Worm (Caenorhabditis elegans) whole organism, young adult: ENCODE measurements around the gene srh-99.

Experiments
- B0261.1 ChIP-seq: sonication (generic microtip); optimal IDR thresholded peaks from 2 replicates; lab custom pipeline; 2016; ENCODE audit warnings: mild to moderate bottlenecking, missing genetic modification characterization, moderate library complexity, missing compliant biosample characterization
- C06A6.2 ChIP-seq: fragments of 200-800 bp; sonication (Bioruptor generic); conservative IDR thresholded peaks from 2 replicates; pipeline ENCODE4 v1.3.6; 2022; ENCODE audit warnings: missing genetic modification characterization, missing compliant biosample characterization
- F10E7.11 ChIP-seq: sonication (generic microtip); optimal IDR thresholded peaks from 2 replicates; lab custom pipeline; 2017; ENCODE audit warnings: mild to moderate bottlenecking, missing genetic modification characterization, moderate library complexity, missing compliant biosample characterization
- F33H1.4 ChIP-seq: fragments of 200-800 bp; sonication (Bioruptor generic); IDR thresholded peaks from 2 replicates; pipeline ENCODE4 v1.3.6; 2022; ENCODE audit warnings: missing genetic modification reagents, missing genetic modification characterization, missing compliant biosample characterization
- F49E8.2 ChIP-seq: sonication (generic microtip); optimal IDR thresholded peaks from 3 replicates; lab custom pipeline; 2017; ENCODE audit warnings: missing genetic modification characterization, mild to moderate bottlenecking, missing compliant biosample characterization, antibody characterized with exemption, moderate library complexity; ENCODE audit not compliant: insufficient read depth
- F55B11.4 ChIP-seq: sonication (generic microtip); optimal IDR thresholded peaks from 2 replicates; lab custom pipeline; 2016; ENCODE audit warnings: missing compliant biosample characterization, missing genetic modification characterization, borderline replicate concordance; ENCODE audit not compliant: insufficient read depth
- F57A8.1 ChIP-seq: fragments of 200-800 bp; sonication (Bioruptor generic); optimal IDR thresholded peaks from 2 replicates; lab custom pipeline; 2018; ENCODE audit warnings: mild to moderate bottlenecking, missing genetic modification characterization, moderate library complexity, missing compliant biosample characterization
- F57C9.4 ChIP-seq: sonication (generic microtip); optimal IDR thresholded peaks from 2 replicates; lab custom pipeline; 2017; ENCODE audit warnings: mild to moderate bottlenecking, missing genetic modification characterization, missing compliant biosample characterization
- K11D2.4 ChIP-seq: fragments of 200-800 bp; sonication (Bioruptor generic); IDR thresholded peaks from 2 replicates; pipeline ENCODE4 v1.3.6; 2022; ENCODE audit warnings: missing genetic modification reagents, missing genetic modification characterization, missing compliant biosample characterization
- Y53F4B.3 ChIP-seq: fragments of 200-800 bp; sonication (Bioruptor generic); IDR thresholded peaks from 2 replicates; pipeline ENCODE4 v1.3.6; 2022; ENCODE audit warnings: missing genetic modification reagents, missing genetic modification characterization, missing compliant biosample characterization
- Y53G8AR.9 ChIP-seq: fragments of 200-800 bp; sonication (Bioruptor generic); conservative IDR thresholded peaks from 2 replicates; pipeline ENCODE4 v1.3.6; 2022; ENCODE audit warnings: missing genetic modification reagents, missing genetic modification characterization, missing compliant biosample characterization
- Y67H2A.10 ChIP-seq: fragments of 200-800 bp; sonication (Bioruptor generic); conservative IDR thresholded peaks from 2 replicates; pipeline ENCODE4 v1.3.6; 2022; ENCODE audit warnings: missing genetic modification reagents, missing genetic modification characterization, missing compliant biosample characterization
- ZK185.1 ChIP-seq: sonication (generic microtip); optimal IDR thresholded peaks from 2 replicates; lab custom pipeline; 2016; ENCODE audit warnings: mild to moderate bottlenecking, missing genetic modification characterization, missing compliant biosample characterization; ENCODE audit not compliant: poor library complexity, severe bottlenecking
- aptf-2 ChIP-seq: fragments of 200-800 bp; sonication (Bioruptor generic); conservative IDR thresholded peaks from 2 replicates; pipeline ENCODE4 v1.3.6; 2022; ENCODE audit warnings: missing genetic modification reagents, missing genetic modification characterization, missing compliant biosample characterization
- attf-3 ChIP-seq: fragments of 200-800 bp; sonication (Bioruptor generic); conservative IDR thresholded peaks from 2 replicates; pipeline ENCODE4 v1.3.6; 2022; ENCODE audit warnings: missing genetic modification reagents, missing genetic modification characterization, missing compliant biosample characterization
- attf-5 ChIP-seq: fragments of 200-800 bp; sonication (Bioruptor generic); optimal IDR thresholded peaks from 2 replicates; lab custom pipeline; 2018; ENCODE audit warnings: mild to moderate bottlenecking, missing genetic modification characterization, missing compliant biosample characterization
- ceh-100 ChIP-seq: fragments of 200-800 bp; sonication (Bioruptor generic); IDR thresholded peaks from 2 replicates; pipeline ENCODE4 v1.3.6; 2022; ENCODE audit warnings: missing genetic modification reagents, missing genetic modification characterization, missing compliant biosample characterization
- ceh-27 ChIP-seq: fragments of 200-800 bp; sonication (Bioruptor generic); optimal IDR thresholded peaks from 2 replicates; lab custom pipeline; 2018; ENCODE audit warnings: mild to moderate bottlenecking, missing genetic modification characterization, moderate library complexity, missing compliant biosample characterization
- ceh-58 ChIP-seq: fragments of 200-800 bp; sonication (Bioruptor generic); IDR thresholded peaks from 2 replicates; pipeline ENCODE4 v1.3.6; 2022; ENCODE audit warnings: missing genetic modification characterization, missing compliant biosample characterization
- die-1 ChIP-seq: sonication (generic microtip); optimal IDR thresholded peaks from 2 replicates; lab custom pipeline; 2016; ENCODE audit warnings: missing genotype, mild to moderate bottlenecking, missing genetic modification characterization, missing compliant biosample characterization
- dpl-1 ChIP-seq: fragments of 150-350 bp; optimal IDR thresholded peaks from 2 replicates; lab custom pipeline; 2014; ENCODE audit warnings: missing biosample characterization, missing genetic modification reagents, missing genetic modification characterization
- egl-18 ChIP-seq: fragments of 200-800 bp; sonication (Bioruptor generic); IDR thresholded peaks from 2 replicates; pipeline ENCODE4 v1.3.6; 2022; ENCODE audit warnings: missing genetic modification reagents, missing genetic modification characterization, missing compliant biosample characterization
- ekl-4 ChIP-seq: fragments of 200-800 bp; sonication (Bioruptor generic); IDR thresholded peaks from 2 replicates; pipeline ENCODE4 v1.3.6; 2022; ENCODE audit warnings: missing genetic modification reagents, missing genetic modification characterization, missing compliant biosample characterization
- gei-17 ChIP-seq: fragments of 200-800 bp; sonication (Bioruptor generic); optimal IDR thresholded peaks from 2 replicates; lab custom pipeline; 2018; ENCODE audit warnings: mild to moderate bottlenecking, missing genetic modification characterization, missing compliant biosample characterization
- hlh-26 ChIP-seq: fragments of 200-800 bp; sonication (Bioruptor generic); conservative IDR thresholded peaks from 2 replicates; pipeline ENCODE4 v1.3.6; 2022; ENCODE audit warnings: missing genetic modification reagents, missing genetic modification characterization, missing compliant biosample characterization
- hmg-1.2 ChIP-seq: fragments of 200-800 bp; sonication (Bioruptor generic); IDR thresholded peaks from 2 replicates; pipeline ENCODE4 v1.3.6; 2022; ENCODE audit warnings: missing genetic modification reagents, missing genetic modification characterization, missing compliant biosample characterization
- lag-1 ChIP-seq: fragments of 200-800 bp; sonication (Bioruptor generic); IDR thresholded peaks from 2 replicates; pipeline ENCODE4 v1.3.6; 2022; ENCODE audit warnings: missing genetic modification reagents, missing genetic modification characterization, missing compliant biosample characterization
- let-607 ChIP-seq, 2 experiments: fragments of 200-800 bp in 1 of 2; sonication (Bioruptor generic) in 1 of 2; sonication (generic microtip) in 1 of 2; optimal IDR thresholded peaks; 2 replicates each; lab custom pipeline; 2016 to 2018; ENCODE audit warnings: mild to moderate bottlenecking in 2 of 2, missing compliant biosample characterization in 2 of 2, missing genetic modification characterization in 2 of 2, moderate library complexity in 2 of 2, missing genotype in 1 of 2
- lin-35 ChIP-seq, 3 experiments: fragments of 150-350 bp in 2 of 3; sonication (generic microtip) in 1 of 3; optimal IDR thresholded peaks; 2 replicates each; lab custom pipeline; 2014 to 2018; ENCODE audit warnings: missing biosample characterization in 3 of 3, missing genetic modification characterization in 3 of 3, missing genetic modification reagents in 3 of 3
- lin-40 ChIP-seq: sonication (generic microtip); optimal IDR thresholded peaks from 2 replicates; lab custom pipeline; 2016; ENCODE audit warnings: missing genetic modification characterization, mild to moderate bottlenecking, missing compliant biosample characterization, missing genotype, missing genetic modification reagents
- lin-54 ChIP-seq: fragments of 200-800 bp; sonication (Bioruptor generic); optimal IDR thresholded peaks from 2 replicates; lab custom pipeline; 2018; ENCODE audit warnings: mild to moderate bottlenecking, missing genetic modification characterization, missing compliant biosample characterization
- madf-3 ChIP-seq: fragments of 200-800 bp; sonication (Bioruptor generic); IDR thresholded peaks from 2 replicates; pipeline ENCODE4 v1.3.6; 2022; ENCODE audit warnings: missing genetic modification reagents, missing genetic modification characterization, missing compliant biosample characterization
- madf-6 ChIP-seq: fragments of 200-800 bp; sonication (Bioruptor generic); IDR thresholded peaks from 2 replicates; pipeline ENCODE4 v1.3.6; 2022; ENCODE audit warnings: missing genetic modification reagents, missing genetic modification characterization, missing compliant biosample characterization
- madf-8 ChIP-seq: fragments of 200-800 bp; sonication (Bioruptor generic); conservative IDR thresholded peaks from 2 replicates; pipeline ENCODE4 v1.3.6; 2022; ENCODE audit warnings: missing genetic modification reagents, missing genetic modification characterization, missing compliant biosample characterization
- nhr-179 ChIP-seq: sonication (generic microtip); optimal IDR thresholded peaks from 2 replicates; lab custom pipeline; 2016; ENCODE audit warnings: mild to moderate bottlenecking, missing genetic modification characterization, missing compliant biosample characterization
- snpc-3.4 ChIP-seq: sonication (generic microtip); optimal IDR thresholded peaks from 2 replicates; lab custom pipeline; 2017; ENCODE audit warnings: missing genetic modification characterization, mild to moderate bottlenecking, missing compliant biosample characterization, antibody characterized with exemption, moderate library complexity, missing genotype, missing genetic modification reagents
- sptf-2 ChIP-seq: fragments of 200-800 bp; sonication (Bioruptor generic); optimal IDR thresholded peaks from 2 replicates; lab custom pipeline; 2018; ENCODE audit warnings: mild to moderate bottlenecking, missing genetic modification characterization, missing compliant biosample characterization
- tbp1 ChIP-seq: fragments of 200-800 bp; sonication (Bioruptor generic); optimal IDR thresholded peaks from 2 replicates; lab custom pipeline; 2018; ENCODE audit warnings: mild to moderate bottlenecking, missing genetic modification characterization, missing compliant biosample characterization
- unc-62 ChIP-seq: fragments of 150-350 bp; optimal IDR thresholded peaks from 2 replicates; lab custom pipeline; 2014; ENCODE audit warnings: missing biosample characterization, missing genetic modification reagents, missing genetic modification characterization
- xnd-1 ChIP-seq: sonication (generic microtip); optimal IDR thresholded peaks from 2 replicates; lab custom pipeline; 2016; ENCODE audit warnings: missing genotype, missing genetic modification reagents, missing genetic modification characterization, missing compliant biosample characterization
- zfh-2 ChIP-seq: fragments of 200-800 bp; sonication (Bioruptor generic); conservative IDR thresholded peaks from 2 replicates; pipeline ENCODE4 v1.3.6; 2022; ENCODE audit warnings: missing genetic modification reagents, missing genetic modification characterization, missing compliant biosample characterization
- zim-3 ChIP-seq: sonication (generic microtip); optimal IDR thresholded peaks from 2 replicates; lab custom pipeline; 2017; ENCODE audit warnings: mild to moderate bottlenecking, missing genetic modification characterization, moderate library complexity, missing compliant biosample characterization
- ztf-18 ChIP-seq: sonication (generic microtip); optimal IDR thresholded peaks from 2 replicates; lab custom pipeline; 2016; ENCODE audit warnings: missing genotype, mild to moderate bottlenecking, missing genetic modification characterization, missing compliant biosample characterization
- ztf-26 ChIP-seq: sonication (generic microtip); optimal IDR thresholded peaks from 2 replicates; lab custom pipeline; 2017; ENCODE audit warnings: missing genetic modification characterization, missing compliant biosample characterization
- ztf-28 ChIP-seq: fragments of 200-800 bp; sonication (Bioruptor generic); IDR thresholded peaks from 2 replicates; pipeline ENCODE4 v1.3.6; 2022; ENCODE audit warnings: missing genetic modification reagents, missing genetic modification characterization, missing compliant biosample characterization
- ztf-3 ChIP-seq: fragments of 200-800 bp; sonication (Bioruptor generic); optimal IDR thresholded peaks from 2 replicates; lab custom pipeline; 2018; ENCODE audit warnings: mild to moderate bottlenecking, missing genetic modification characterization, missing compliant biosample characterization

Gene srh-99

DNA sequence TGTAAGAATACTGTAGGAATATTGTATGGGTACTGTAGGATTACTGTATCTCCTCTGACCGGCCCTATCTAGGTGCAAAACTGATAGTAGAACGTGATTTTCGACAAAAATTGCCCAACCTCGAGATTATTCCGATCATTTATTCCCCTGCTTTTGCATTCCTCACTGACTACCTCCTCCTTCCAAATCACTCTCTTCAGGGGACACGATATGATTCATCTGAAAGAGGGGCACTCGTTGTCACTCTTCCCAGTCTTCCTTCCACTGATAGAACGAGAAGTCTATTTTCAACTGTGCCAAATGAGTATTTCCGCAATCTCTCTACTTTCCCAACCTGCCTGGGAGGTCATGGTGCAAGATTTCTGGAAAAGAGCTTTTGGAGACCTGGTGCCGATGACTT lies 23.3 kb upstream of the srh-99 start, which contains the start of gene F12E12.2:
TSS of gene F12E12.2 (plus strand) at position 301 of the 400 bp plus-strand sequence.
- TF ChIP-seq ztf-18 (tag; lab: Kevin White, UChicago) (no peak), F57A8.1 (GFP tag; lab: Kevin White, UChicago) (no peak), zfh-2 (GFP tag; lab: Robert Waterston, UW) (no peak), B0261.1 (no peak), attf-5 (GFP tag; lab: Kevin White, UChicago) (no peak), lag-1 (no peak), ztf-28 (GFP tag; lab: Robert Waterston, UW) (no peak), Y53G8AR.9 (no peak), ceh-27 (GFP tag; lab: Kevin White, UChicago) (no peak), aptf-2 (GFP tag; lab: Robert Waterston, UW) (no peak), F49E8.2 (tag; lab: Kevin White, UChicago) (no peak), ztf-3 (GFP tag; lab: Kevin White, UChicago) (no peak), egl-18 (GFP tag; lab: Robert Waterston, UW) (no peak), dpl-1 (GFP tag; lab: Kevin White, UChicago) (no peak), F57C9.4 (tag; lab: Kevin White, UChicago) (no peak), hlh-26 (GFP tag; lab: Robert Waterston, UW) (no peak), ceh-100 (no peak), F10E7.11 (tag; lab: Kevin White, UChicago) (no peak)

DNA sequence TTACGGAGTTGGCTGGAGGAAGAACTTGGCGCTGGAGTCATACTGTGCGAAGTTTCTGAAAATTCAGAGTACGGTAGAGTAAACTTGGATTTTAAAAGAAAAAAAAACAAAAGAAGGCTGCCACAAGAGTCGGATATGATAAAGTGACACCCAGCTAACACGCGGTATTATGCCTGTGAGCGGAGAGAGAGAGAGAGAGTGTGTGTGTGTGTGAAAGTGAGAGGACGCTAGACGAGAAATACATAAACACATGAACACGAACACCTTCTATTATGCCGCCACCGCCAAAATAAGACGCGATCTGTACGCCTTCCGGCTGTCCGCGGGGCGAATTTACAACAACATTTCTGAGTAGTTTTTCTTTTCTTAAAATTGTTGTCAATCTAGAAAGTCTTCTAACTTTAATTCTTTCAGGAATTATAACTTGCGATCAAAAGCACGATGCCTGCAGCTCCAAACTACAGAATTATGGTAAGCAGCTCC lies 20.6 kb upstream of the srh-99 start, which contains the start of gene F12E12.6:
TSS of gene F12E12.6 (minus strand) at position 51 of the 483 bp plus-strand sequence.
- no peak for TF ChIP-seq C06A6.2 (GFP tag; lab: Robert Waterston, UW)
- TF ChIP-seq ekl-4 (GFP tag; lab: Robert Waterston, UW), result no peak
- TF ChIP-seq die-1, result no peak
- TF ChIP-seq Y67H2A.10, result no peak
- TF ChIP-seq F10E7.11 (tag; lab: Kevin White, UChicago), result no peak
- TF ChIP-seq unc-62 (GFP tag; lab: Kevin White, UChicago), result no peak
- no peak for TF ChIP-seq lin-40 (tag; lab: Kevin White, UChicago)
- TF ChIP-seq tbp1 (GFP tag; lab: Kevin White, UChicago), result no peak
- TF ChIP-seq hmg-1.2 (GFP tag; lab: Robert Waterston, UW), result peak; percentile 33; the same call in 1 of the 2 replicates
- TF ChIP-seq zim-3 (tag; lab: Kevin White, UChicago), result no peak
- TF ChIP-seq dpl-1 (GFP tag; lab: Kevin White, UChicago), result peak; percentile 7
- no peak for TF ChIP-seq ZK185.1 (tag; lab: Kevin White, UChicago)
- TF ChIP-seq xnd-1 (tag; lab: Kevin White, UChicago), result no peak
- no peak for TF ChIP-seq F55B11.4 (tag; lab: Kevin White, UChicago)
- TF ChIP-seq madf-6 (GFP tag; lab: Robert Waterston, UW), result peak; percentile 58
- no peak for TF ChIP-seq lin-35 (GFP tag; optimal IDR thresholded peaks at IDR 0.05; lab: Kevin White, UChicago)
- TF ChIP-seq gei-17 (GFP tag; lab: Kevin White, UChicago), result no peak
- no peak for TF ChIP-seq attf-3 (GFP tag; lab: Robert Waterston, UW)
- no peak for TF ChIP-seq B0261.1
- TF ChIP-seq F57C9.4 (tag; lab: Kevin White, UChicago), result no peak
- no peak for TF ChIP-seq nhr-179
- no peak for TF ChIP-seq snpc-3.4 (tag; lab: Kevin White, UChicago)
- no peak for TF ChIP-seq F33H1.4 (GFP tag; lab: Robert Waterston, UW)
- TF ChIP-seq sptf-2 (GFP tag; lab: Kevin White, UChicago), result no peak
- TF ChIP-seq Y53F4B.3 (GFP tag; lab: Robert Waterston, UW), result no peak
- TF ChIP-seq madf-3, result no peak
- no peak for TF ChIP-seq K11D2.4 (GFP tag; lab: Robert Waterston, UW)
- no peak for TF ChIP-seq ztf-26 (tag; lab: Kevin White, UChicago)
- peak; percentile 27; the same call in 1 of the 2 replicates for TF ChIP-seq madf-8 (GFP tag; lab: Robert Waterston, UW)
- TF ChIP-seq ceh-58 (GFP tag; lab: Robert Waterston, UW), result no peak
- no peak for TF ChIP-seq F49E8.2 (tag; lab: Kevin White, UChicago)
- no peak for TF ChIP-seq let-607 (tag; optimal IDR thresholded peaks at IDR 0.05; lab: Kevin White, UChicago)
- no peak for TF ChIP-seq lin-54 (GFP tag; lab: Kevin White, UChicago)
- TF ChIP-seq lag-1, result no peak
